Fruit fly (Drosophila melanogaster): ENCODE measurements around the gene CG2006.

The CG2006 gene

DNA sequence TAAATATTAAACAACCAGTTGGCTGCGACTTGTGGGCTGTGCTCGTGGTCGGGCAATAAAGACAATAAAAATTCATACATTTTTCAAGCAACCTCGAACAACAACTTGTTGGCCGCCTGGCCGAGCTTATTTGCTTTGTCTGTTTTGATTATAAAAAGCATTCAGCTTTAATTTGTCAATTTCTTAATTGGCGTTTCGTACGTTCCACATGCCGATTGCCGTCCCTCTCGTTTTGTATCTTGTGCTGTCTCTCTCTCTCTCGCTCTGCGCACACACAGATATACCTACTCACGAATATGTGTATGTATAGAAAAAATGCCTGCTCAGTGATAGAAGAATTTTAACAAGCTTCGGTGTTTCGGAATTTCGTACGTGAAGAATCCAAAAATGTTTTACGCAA lies 30.9 kb downstream of the CG2006 start:
- TF ChIP-seq CG32121 (GFP tag; IDR thresholded peaks at IDR 0.05) (no peak), CG10348 (GFP tag; IDR thresholded peaks at IDR 0.05) (no peak), Ets98B (GFP tag; IDR thresholded peaks at IDR 0.05) (no peak), CG12605 (GFP tag; IDR thresholded peaks at IDR 0.05) (no peak), CG15710 (tag; optimal IDR thresholded peaks at IDR 0.05) (no peak), rn (GFP tag; IDR thresholded peaks at IDR 0.05) (no peak), CG8159 (tag; optimal IDR thresholded peaks at IDR 0.05) (no peak), EcR (GFP tag; optimal IDR thresholded peaks at IDR 0.05) (no peak), CG9948 (tag; optimal IDR thresholded peaks at IDR 0.05) (no peak), CG13204 (GFP tag; optimal IDR thresholded peaks at IDR 0.05) (no peak), CG14655 (GFP tag; optimal IDR thresholded peaks at IDR 0.05) (no peak), gl (tag; optimal IDR thresholded peaks at IDR 0.05) (no peak), CG17806 (tag; optimal IDR thresholded peaks at IDR 0.05) (no peak), D1 (tag; optimal IDR thresholded peaks at IDR 0.05) (no peak), Pif1A (GFP tag; optimal IDR thresholded peaks at IDR 0.05) (no peak), Snoo (tag; optimal IDR thresholded peaks at IDR 0.05) (no peak), CG4496 (GFP tag; IDR thresholded peaks at IDR 0.05) (no peak), Pif1B (GFP tag; optimal IDR thresholded peaks at IDR 0.05) (no peak), fd96Ca (GFP tag; IDR thresholded peaks at IDR 0.05) (no peak), CG34367 (tag; optimal IDR thresholded peaks at IDR 0.05) (no peak)

DNA sequence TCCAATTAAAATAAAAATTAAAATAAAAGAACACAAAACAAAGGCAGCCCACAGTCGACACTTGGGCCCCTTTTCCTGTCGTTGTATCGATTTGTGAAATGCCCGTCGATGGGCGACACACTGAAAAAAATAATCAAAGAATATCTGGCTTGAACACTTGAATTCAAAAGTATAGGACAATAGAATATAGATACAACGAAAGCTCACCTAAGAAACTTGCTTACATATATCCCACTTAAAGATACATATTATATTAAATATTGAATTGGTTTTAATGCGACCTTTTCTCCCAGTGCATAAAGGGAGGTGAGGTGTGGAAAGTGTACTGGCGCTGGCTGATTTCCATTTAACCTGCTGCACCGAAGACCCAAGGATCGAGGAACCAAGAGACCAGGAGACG lies 32.9 kb downstream of the CG2006 start:
- 0 out of 3 replicates have a peak, but pooled peaks have one; percentile 44 for TF ChIP-seq CG4496 (GFP tag; IDR thresholded peaks at IDR 0.05)
- TF ChIP-seq Snoo (tag; optimal IDR thresholded peaks at IDR 0.05), result peak; percentile 24
- peak; percentile 66 for TF ChIP-seq CG14655 (GFP tag; optimal IDR thresholded peaks at IDR 0.05)
- TF ChIP-seq EcR (GFP tag; optimal IDR thresholded peaks at IDR 0.05), result no peak
- TF ChIP-seq CG13204 (GFP tag; optimal IDR thresholded peaks at IDR 0.05), result peak; percentile 4
- no peak for TF ChIP-seq CG10348 (GFP tag; IDR thresholded peaks at IDR 0.05)
- no peak for TF ChIP-seq CG32121 (GFP tag; IDR thresholded peaks at IDR 0.05)
- TF ChIP-seq Pif1A (GFP tag; optimal IDR thresholded peaks at IDR 0.05), result peak; percentile 41
- peak; percentile 46; the same call in 1 of the 3 replicates for TF ChIP-seq fd96Ca (GFP tag; IDR thresholded peaks at IDR 0.05)
- TF ChIP-seq CG8301 (tag; optimal IDR thresholded peaks at IDR 0.05), result peak; percentile 41
- no peak for TF ChIP-seq D1 (tag; optimal IDR thresholded peaks at IDR 0.05)
- TF ChIP-seq Pif1B (GFP tag; optimal IDR thresholded peaks at IDR 0.05), result peak; percentile 29
- TF ChIP-seq rn (GFP tag; IDR thresholded peaks at IDR 0.05), result no peak
- peak; percentile 84 for TF ChIP-seq CG8159 (tag; optimal IDR thresholded peaks at IDR 0.05)
- peak; percentile 68 for TF ChIP-seq CG15710 (tag; optimal IDR thresholded peaks at IDR 0.05)
- TF ChIP-seq Ets98B (GFP tag; IDR thresholded peaks at IDR 0.05), result 0 out of 2 replicates have a peak, but pooled peaks have one; percentile 14
- TF ChIP-seq CG9948 (tag; optimal IDR thresholded peaks at IDR 0.05), result peak; percentile 72
- peak; percentile 52 for TF ChIP-seq CG34367 (tag; optimal IDR thresholded peaks at IDR 0.05)
- TF ChIP-seq CG12605 (GFP tag; IDR thresholded peaks at IDR 0.05), result no peak
- peak; percentile 43 for TF ChIP-seq gl (tag; optimal IDR thresholded peaks at IDR 0.05)
- peak; percentile 80 for TF ChIP-seq CG17806 (tag; optimal IDR thresholded peaks at IDR 0.05)

DNA sequence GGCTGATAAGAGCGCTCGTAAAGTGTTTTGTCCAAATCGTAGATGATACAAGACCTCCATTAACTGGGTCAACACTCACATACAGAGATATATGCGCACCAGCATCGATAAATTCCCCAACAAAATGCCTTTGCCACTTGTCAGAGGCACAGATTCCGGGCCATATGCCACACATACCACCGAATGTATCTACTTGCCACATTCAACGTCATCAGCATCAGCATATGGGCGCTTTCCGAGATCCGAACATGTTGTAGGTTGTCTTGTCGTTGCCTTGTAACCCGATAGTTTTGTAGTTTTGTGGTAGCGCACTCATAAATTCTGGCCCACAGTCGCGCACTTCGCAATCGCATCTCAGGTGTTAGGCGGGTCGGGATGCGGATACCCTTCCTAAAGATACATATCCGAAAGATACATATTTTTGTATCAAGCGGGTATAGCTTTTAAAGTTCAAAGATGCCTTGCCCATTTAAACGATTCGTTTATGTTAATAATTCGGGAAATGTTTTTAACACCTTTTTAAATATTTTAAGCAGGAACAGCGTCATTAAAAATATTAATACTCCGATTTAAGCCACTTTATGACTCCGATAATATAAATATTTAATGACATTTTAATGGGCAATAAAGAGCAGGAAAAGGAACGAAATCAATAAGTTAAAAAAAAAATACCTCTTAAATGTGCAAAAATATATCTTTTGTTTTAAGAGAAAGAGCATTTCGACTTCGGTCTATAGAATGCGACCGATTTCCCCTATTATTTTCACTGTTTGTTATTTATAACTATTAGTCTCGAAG lies 34.9 kb downstream of the CG2006 start:
- TF ChIP-seq fd96Ca (GFP tag; IDR thresholded peaks at IDR 0.05), result no peak
- TF ChIP-seq Pif1A (GFP tag; optimal IDR thresholded peaks at IDR 0.05), result no peak
- no peak for TF ChIP-seq EcR (GFP tag; optimal IDR thresholded peaks at IDR 0.05)
- no peak for TF ChIP-seq D1 (tag; optimal IDR thresholded peaks at IDR 0.05)
- no peak for TF ChIP-seq CG15710 (tag; optimal IDR thresholded peaks at IDR 0.05)
- TF ChIP-seq gl (tag; optimal IDR thresholded peaks at IDR 0.05), result no peak
- no peak for TF ChIP-seq CG12605 (GFP tag; IDR thresholded peaks at IDR 0.05)
- no peak for TF ChIP-seq Pif1B (GFP tag; optimal IDR thresholded peaks at IDR 0.05)
- TF ChIP-seq rn (GFP tag; IDR thresholded peaks at IDR 0.05), result no peak
- no peak for TF ChIP-seq CG13204 (GFP tag; optimal IDR thresholded peaks at IDR 0.05)
- no peak for TF ChIP-seq CG8301 (tag; optimal IDR thresholded peaks at IDR 0.05)
- no peak for TF ChIP-seq CG10348 (GFP tag; IDR thresholded peaks at IDR 0.05)
- TF ChIP-seq Snoo (tag; optimal IDR thresholded peaks at IDR 0.05), result no peak
- no peak for TF ChIP-seq CG8159 (tag; optimal IDR thresholded peaks at IDR 0.05)

- TF ChIP-seq gl (tag; optimal IDR thresholded peaks at IDR 0.05), result peak; percentile 7
- TF ChIP-seq CG4496 (GFP tag; IDR thresholded peaks at IDR 0.05), result no peak
Measured at dm6 chr3R:29526565-29526964, 37.3 kb downstream of the CG2006 start.

DNA sequence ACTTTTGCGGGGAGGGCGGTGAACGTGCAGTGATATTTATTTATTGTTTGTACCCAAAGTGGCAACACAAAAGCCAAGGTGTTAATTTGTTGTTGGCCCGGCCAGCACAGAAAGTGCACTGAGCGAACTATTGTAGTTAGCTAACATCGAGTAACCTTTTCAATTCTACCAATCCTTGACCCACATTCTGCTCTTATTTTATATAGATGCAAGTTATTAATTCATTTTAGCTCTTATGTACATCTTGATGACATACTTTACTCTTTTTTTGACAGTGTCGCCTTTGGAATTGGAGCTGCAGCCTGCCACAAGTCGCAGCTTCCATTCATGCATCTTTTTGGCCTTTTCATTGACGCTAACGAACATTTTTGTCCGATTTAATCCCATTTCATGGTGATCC lies 49.2 kb downstream of the CG2006 start:
- peak; percentile 53 for TF ChIP-seq CG8159 (tag; optimal IDR thresholded peaks at IDR 0.05)
- TF ChIP-seq CG34367 (tag; optimal IDR thresholded peaks at IDR 0.05), result peak; percentile 21
- TF ChIP-seq CG15710 (tag; optimal IDR thresholded peaks at IDR 0.05), result peak; percentile 26
- TF ChIP-seq CG13204 (GFP tag; optimal IDR thresholded peaks at IDR 0.05), result no peak
- peak; percentile 54 for TF ChIP-seq Pif1A (GFP tag; optimal IDR thresholded peaks at IDR 0.05)
- TF ChIP-seq Snoo (tag; optimal IDR thresholded peaks at IDR 0.05), result peak; percentile 50
- TF ChIP-seq CG17806 (tag; optimal IDR thresholded peaks at IDR 0.05), result peak; percentile 38
- TF ChIP-seq Pif1B (GFP tag; optimal IDR thresholded peaks at IDR 0.05), result peak; percentile 1
- TF ChIP-seq D1 (tag; optimal IDR thresholded peaks at IDR 0.05), result no peak
- peak; percentile 44; the same call in 1 of the 3 replicates for TF ChIP-seq fd96Ca (GFP tag; IDR thresholded peaks at IDR 0.05)
- TF ChIP-seq rn (GFP tag; IDR thresholded peaks at IDR 0.05), result no peak
- peak; percentile 44 for TF ChIP-seq CG9948 (tag; optimal IDR thresholded peaks at IDR 0.05)
- TF ChIP-seq CG8301 (tag; optimal IDR thresholded peaks at IDR 0.05), result peak; percentile 23
- TF ChIP-seq CG14655 (GFP tag; optimal IDR thresholded peaks at IDR 0.05), result peak; percentile 47
- no peak for TF ChIP-seq EcR (GFP tag; optimal IDR thresholded peaks at IDR 0.05)
- 0 out of 2 replicates have a peak, but pooled peaks have one; percentile 13 for TF ChIP-seq Ets98B (GFP tag; IDR thresholded peaks at IDR 0.05)
